Fruit fly (Drosophila melanogaster) whole organism, embryonic: ENCODE measurements around the gene HBS1.
A peak's percentile ranks its signal among the peaks of the same experiment; 100 is the strongest.

Experiments used
- CG11247 ChIP-seq: fragments of 200-800 bp; sonication (Bioruptor generic); IDR thresholded peaks from 2 replicates; pipeline ENCODE4 v1.3.6; 2022; ENCODE audit warnings: missing biosample characterization, missing genetic modification characterization
- CG11695 ChIP-seq: fragments of 200-800 bp; sonication (Bioruptor generic); IDR thresholded peaks from 3 replicates; pipeline ENCODE4 v1.3.6; 2022; ENCODE audit warnings: missing biosample characterization, missing genetic modification characterization
- CG11723 ChIP-seq: fragments of 200-800 bp; sonication (Bioruptor generic); optimal IDR thresholded peaks from 2 replicates; lab custom pipeline; 2017; ENCODE audit warnings: missing biosample characterization, mild to moderate bottlenecking, missing genetic modification characterization
- CG12155 ChIP-seq: fragments of 200-800 bp; sonication (Bioruptor generic); optimal IDR thresholded peaks from 3 replicates; lab custom pipeline; 2016; ENCODE audit warnings: missing biosample characterization, missing genetic modification characterization
- CG12769 ChIP-seq: fragments of 200-800 bp; sonication (Bioruptor generic); optimal IDR thresholded peaks from 2 replicates; lab custom pipeline; 2019; ENCODE audit warnings: missing biosample characterization, mild to moderate bottlenecking, missing genetic modification characterization, moderate library complexity
- CG13123 ChIP-seq: fragments of 200-800 bp; sonication (Bioruptor generic); optimal IDR thresholded peaks from 2 replicates; lab custom pipeline; 2016; ENCODE audit warnings: missing biosample characterization, missing genetic modification characterization
- CG13424 ChIP-seq: fragments of 200-800 bp; sonication (Bioruptor generic); optimal IDR thresholded peaks from 2 replicates; lab custom pipeline; 2019; ENCODE audit warnings: missing biosample characterization, mild to moderate bottlenecking, missing genetic modification characterization, moderate library complexity
- CG1602 ChIP-seq: fragments of 200-800 bp; sonication (Bioruptor generic); optimal IDR thresholded peaks from 3 replicates; lab custom pipeline; 2016; ENCODE audit warnings: missing biosample characterization, missing genetic modification characterization
- CG17359 ChIP-seq: fragments of 200-800 bp; sonication (Bioruptor generic); optimal IDR thresholded peaks from 3 replicates; lab custom pipeline; 2018; ENCODE audit warnings: missing biosample characterization, mild to moderate bottlenecking, missing genetic modification characterization, moderate library complexity
- CG17829 ChIP-seq: fragments of 200-800 bp; optimal IDR thresholded peaks from 2 replicates; lab custom pipeline; 2019; ENCODE audit warnings: missing biosample characterization, mild to moderate bottlenecking, missing genetic modification characterization, moderate library complexity
- CG18262 ChIP-seq: fragments of 200-800 bp; optimal IDR thresholded peaks from 3 replicates; lab custom pipeline; 2019; ENCODE audit warnings: missing biosample characterization, mild to moderate bottlenecking, missing genetic modification characterization, moderate library complexity
- CG2120 ChIP-seq: fragments of 200-800 bp; sonication (Bioruptor generic); optimal IDR thresholded peaks from 3 replicates; lab custom pipeline; 2016; ENCODE audit warnings: missing biosample characterization, missing genetic modification characterization
- CG31224 ChIP-seq: fragments of 200-800 bp; sonication (Bioruptor generic); IDR thresholded peaks from 2 replicates; pipeline ENCODE4 v1.3.6; 2022; ENCODE audit warnings: missing biosample characterization, missing genetic modification characterization
- CG32532 ChIP-seq: fragments of 200-800 bp; sonication (Bioruptor generic); IDR thresholded peaks from 2 replicates; pipeline ENCODE4 v1.3.6; 2022; ENCODE audit warnings: missing biosample characterization, missing genetic modification characterization
- CG33213 ChIP-seq: fragments of 200-800 bp; sonication (Bioruptor generic); optimal IDR thresholded peaks from 3 replicates; lab custom pipeline; 2016; ENCODE audit warnings: missing biosample characterization, missing genetic modification characterization
- CG34376 ChIP-seq: fragments of 200-800 bp; sonication (Bioruptor generic); optimal IDR thresholded peaks from 2 replicates; lab custom pipeline; 2018; ENCODE audit warnings: missing biosample characterization, mild to moderate bottlenecking, missing genetic modification characterization
- CG4707 ChIP-seq: fragments of 200-800 bp; sonication (Bioruptor generic); optimal IDR thresholded peaks from 2 replicates; lab custom pipeline; 2018; ENCODE audit warnings: missing biosample characterization, mild to moderate bottlenecking, missing genetic modification characterization, moderate library complexity
- CG6689 ChIP-seq: fragments of 200-800 bp; sonication (Bioruptor generic); IDR thresholded peaks from 2 replicates; pipeline ENCODE4 v1.3.6; 2022; ENCODE audit warnings: missing biosample characterization, missing genetic modification characterization
- CG6854 ChIP-seq: fragments of 200-800 bp; sonication (Bioruptor generic); optimal IDR thresholded peaks from 3 replicates; lab custom pipeline; 2017; ENCODE audit warnings: missing biosample characterization, mild to moderate bottlenecking, missing genetic modification characterization
- E2f1 ChIP-seq: fragments of 200-800 bp; sonication (Bioruptor generic); IDR thresholded peaks from 2 replicates; pipeline ENCODE4 v1.3.6; 2022; ENCODE audit warnings: missing biosample characterization, missing genetic modification characterization
- Fer3 ChIP-seq: fragments of 200-800 bp; sonication (Bioruptor generic); optimal IDR thresholded peaks from 2 replicates; lab custom pipeline; 2018; ENCODE audit warnings: missing biosample characterization, mild to moderate bottlenecking, missing genetic modification characterization, moderate library complexity
- HHEX ChIP-seq: fragments of 200-800 bp; sonication (Bioruptor generic); optimal IDR thresholded peaks from 3 replicates; lab custom pipeline; 2017; ENCODE audit warnings: missing biosample characterization, mild to moderate bottlenecking, missing genetic modification characterization, missing genetic modification reagents
- Hand ChIP-seq: fragments of 200-800 bp; sonication (Bioruptor generic); optimal IDR thresholded peaks from 2 replicates; lab custom pipeline; 2017; ENCODE audit warnings: mild to moderate bottlenecking, missing biosample characterization, missing genetic modification reagents, missing genetic modification characterization
- Mad ChIP-seq: fragments of 200-800 bp; sonication (Bioruptor generic); optimal IDR thresholded peaks from 2 replicates; lab custom pipeline; 2016; ENCODE audit warnings: missing biosample characterization, missing genetic modification characterization
- Myb ChIP-seq: fragments of 200-800 bp; sonication (Bioruptor generic); optimal IDR thresholded peaks from 2 replicates; lab custom pipeline; 2016; ENCODE audit warnings: missing biosample characterization, missing genetic modification characterization
- Nf-YA ChIP-seq: fragments of 200-800 bp; sonication (Bioruptor generic); IDR thresholded peaks from 2 replicates; pipeline ENCODE4 v1.3.6; 2022; ENCODE audit warnings: missing biosample characterization, missing genetic modification characterization
- Oli ChIP-seq: fragments of 200-800 bp; sonication (Bioruptor generic); optimal IDR thresholded peaks from 2 replicates; lab custom pipeline; 2018; ENCODE audit warnings: missing biosample characterization, mild to moderate bottlenecking, missing genetic modification characterization, moderate library complexity
- Ptx1 ChIP-seq: fragments of 200-800 bp; sonication (Bioruptor generic); IDR thresholded peaks from 2 replicates; pipeline ENCODE4 v1.3.6; 2022; ENCODE audit warnings: missing biosample characterization, missing genetic modification characterization
- Rfx ChIP-seq: fragments of 200-800 bp; sonication (Bioruptor generic); IDR thresholded peaks from 2 replicates; pipeline ENCODE4 v1.3.6; 2022; ENCODE audit warnings: missing biosample characterization, missing genetic modification characterization
- ac ChIP-seq: fragments of 200-800 bp; sonication (Bioruptor generic); optimal IDR thresholded peaks from 3 replicates; lab custom pipeline; 2017; ENCODE audit warnings: missing biosample characterization, mild to moderate bottlenecking, missing genetic modification characterization
- ara ChIP-seq: fragments of 200-800 bp; sonication (Bioruptor generic); IDR thresholded peaks from 2 replicates; pipeline ENCODE4 v1.3.6; 2022; ENCODE audit warnings: missing biosample characterization, missing genetic modification characterization
- ase ChIP-seq: fragments of 200-800 bp; sonication (Bioruptor generic); IDR thresholded peaks from 3 replicates; pipeline ENCODE4 v1.3.6; 2022; ENCODE audit warnings: missing biosample characterization, missing genetic modification characterization
- bcd ChIP-seq: fragments of 200-800 bp; sonication (Bioruptor generic); optimal IDR thresholded peaks from 2 replicates; lab custom pipeline; 2017; ENCODE audit warnings: missing biosample characterization, mild to moderate bottlenecking, missing genetic modification characterization
- crp ChIP-seq, 2 experiments: fragments of 200-800 bp; sonication (Bioruptor generic); optimal IDR thresholded peaks; 2 replicates in 1 of 2; 3 replicates in 1 of 2; lab custom pipeline; 2017; ENCODE audit warnings: missing biosample characterization in 2 of 2, missing genetic modification characterization in 2 of 2, mild to moderate bottlenecking in 1 of 2, moderate library complexity in 1 of 2
- dati ChIP-seq: fragments of 200-800 bp; sonication (Bioruptor generic); IDR thresholded peaks from 2 replicates; pipeline ENCODE4 v1.3.6; 2022; ENCODE audit warnings: missing biosample characterization, missing genetic modification characterization
- eve ChIP-seq, 2 experiments: fragments of >200 bp; optimal IDR thresholded peaks; 2 replicates each; lab custom pipeline; 2017; ENCODE audit warnings: missing biosample characterization in 2 of 2, missing genetic modification characterization in 2 of 2
- gcm ChIP-seq: fragments of 200-800 bp; sonication (Bioruptor generic); optimal IDR thresholded peaks from 2 replicates; lab custom pipeline; 2019; ENCODE audit warnings: missing biosample characterization, mild to moderate bottlenecking, missing genetic modification characterization, moderate library complexity
- nmo ChIP-seq: fragments of 200-800 bp; sonication (Bioruptor generic); optimal IDR thresholded peaks from 2 replicates; lab custom pipeline; 2018; ENCODE audit warnings: missing biosample characterization, mild to moderate bottlenecking, missing genetic modification characterization, moderate library complexity
- org-1 ChIP-seq: fragments of 200-800 bp; sonication (Bioruptor generic); optimal IDR thresholded peaks from 2 replicates; lab custom pipeline; 2017; ENCODE audit warnings: missing biosample characterization, missing genetic modification characterization
- pan ChIP-seq, 4 experiments: fragments of >200 bp in 3 of 4; fragments of 200-800 bp in 1 of 4; sonication (Bioruptor generic) in 1 of 4; optimal IDR thresholded peaks in 3 of 4; IDR thresholded peaks in 1 of 4; 2 replicates each; pipeline versions ENCODE4 v1.3.6 to Lab custom; 2017 to 2022; ENCODE audit warnings: missing biosample characterization in 2 of 4, missing genetic modification characterization in 2 of 4, mixed read lengths in 1 of 4
- row ChIP-seq: fragments of 200-800 bp; sonication (Bioruptor generic); IDR thresholded peaks from 3 replicates; pipeline ENCODE4 v1.3.6; 2022; ENCODE audit warnings: missing biosample characterization, missing genetic modification characterization
- sim ChIP-seq: fragments of 200-800 bp; sonication (Bioruptor generic); IDR thresholded peaks from 2 replicates; pipeline ENCODE4 v1.3.6; 2022; ENCODE audit warnings: missing biosample characterization, missing genetic modification characterization
- slbo ChIP-seq: fragments of 200-800 bp; sonication (Bioruptor generic); IDR thresholded peaks from 2 replicates; pipeline ENCODE4 v1.3.6; 2022; ENCODE audit warnings: missing biosample characterization, missing genetic modification characterization
- stc ChIP-seq: fragments of 200-800 bp; sonication (Bioruptor generic); IDR thresholded peaks from 2 replicates; pipeline ENCODE4 v1.3.6; 2022; ENCODE audit warnings: missing biosample characterization, missing genetic modification characterization
- tna ChIP-seq: fragments of 200-800 bp; sonication (Bioruptor generic); IDR thresholded peaks from 2 replicates; pipeline ENCODE4 v1.3.6; 2022; ENCODE audit warnings: missing biosample characterization, missing genetic modification characterization; ENCODE audit not compliant: partially characterized antibody
- vnd ChIP-seq: fragments of 200-800 bp; sonication (Bioruptor generic); IDR thresholded peaks from 3 replicates; pipeline ENCODE4 v1.3.6; 2022; ENCODE audit warnings: missing biosample characterization, missing genetic modification characterization; ENCODE audit not compliant: partially characterized antibody
- vvl ChIP-seq: fragments of 200-800 bp; sonication (Bioruptor generic); IDR thresholded peaks from 2 replicates; pipeline ENCODE4 v1.3.6; 2022; ENCODE audit warnings: missing biosample characterization, missing genetic modification characterization
- zfh1 ChIP-seq: fragments of 200-800 bp; sonication (Bioruptor generic); IDR thresholded peaks from 3 replicates; pipeline ENCODE4 v1.3.6; 2022; ENCODE audit warnings: missing biosample characterization, missing genetic modification characterization

The HBS1 gene

DNA sequence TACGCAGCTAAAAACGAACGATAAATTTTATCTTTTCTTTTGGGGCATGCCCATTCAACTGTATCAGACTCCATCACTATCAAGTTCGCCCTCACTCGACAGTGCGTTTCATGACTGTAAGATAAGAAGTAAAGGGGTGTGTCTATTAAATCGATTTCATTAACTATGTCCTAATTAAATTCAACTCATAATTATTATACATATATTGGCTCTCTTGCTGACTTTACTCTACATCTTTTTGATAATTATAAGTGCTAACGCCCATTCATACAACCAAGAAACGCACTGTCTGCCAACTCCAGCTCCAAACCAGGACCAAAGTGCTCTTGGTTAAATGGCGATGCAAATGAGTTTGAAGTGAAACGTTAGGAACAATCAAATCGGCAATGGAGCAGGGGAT lies 3.8 kb upstream of the HBS1 start (continued):
- TF ChIP-seq row (GFP tag; lab: Robert Waterston, UW) (peak; percentile 28; the same call in 1 of the 3 replicates), CG33213 (GFP tag; lab: Kevin White, UChicago) (no peak), zfh1 (GFP tag; lab: Robert Waterston, UW) (peak; percentile 68; the same call in 2 of the 3 replicates), E2f1 (peak; percentile 54; the same call in 1 of the 2 replicates), CG11695 (GFP tag; lab: Robert Waterston, UW) (peak; percentile 93), eve (GFP tag; optimal IDR thresholded peaks at IDR 0.05; lab: Kevin White, UChicago) (no peak), CG18262 (peak; percentile 66), Fer3 (tag; lab: Kevin White, UChicago) (peak; percentile 69), CG32532 (GFP tag; lab: Robert Waterston, UW) (peak; percentile 77), bcd (GFP tag; lab: Kevin White, UChicago) (peak; percentile 23), CG6689 (GFP tag; lab: Robert Waterston, UW) (peak; percentile 55), vvl (GFP tag; lab: Robert Waterston, UW) (peak; percentile 72), Mad (GFP tag; lab: Kevin White, UChicago) (no peak), crp (GFP tag; optimal IDR thresholded peaks at IDR 0.05; lab: Kevin White, UChicago) (no peak), Rfx (GFP tag; lab: Robert Waterston, UW) (peak; percentile 66), stc (GFP tag; lab: Robert Waterston, UW) (peak; percentile 42; the same call in 1 of the 2 replicates), sim (GFP tag; lab: Robert Waterston, UW) (0 out of 2 replicates have a peak, but pooled peaks have one; percentile 20), slbo (GFP tag; lab: Robert Waterston, UW) (0 out of 2 replicates have a peak, but pooled peaks have one; percentile 17), ac (no peak), CG11723 (GFP tag; lab: Kevin White, UChicago) (no peak), CG12155 (GFP tag; lab: Kevin White, UChicago) (no peak), CG17829 (tag; lab: Kevin White, UChicago) (peak; percentile 18), ara (GFP tag; lab: Robert Waterston, UW) (peak; percentile 48; the same call in 1 of the 2 replicates), org-1 (GFP tag; lab: Kevin White, UChicago) (no peak), nmo (GFP tag; lab: Kevin White, UChicago) (peak; percentile 15), HHEX (GFP tag; lab: Kevin White, UChicago) (peak; percentile 45), Ptx1 (GFP tag; lab: Robert Waterston, UW) (peak; percentile 47), Oli (tag; lab: Kevin White, UChicago) (peak; percentile 9), CG1602 (GFP tag; lab: Kevin White, UChicago) (no peak), CG11247 (peak; percentile 19; the same call in 1 of the 2 replicates), CG12769 (tag; lab: Kevin White, UChicago) (no peak), CG17359 (tag; lab: Kevin White, UChicago) (peak; percentile 60), CG31224 (0 out of 2 replicates have a peak, but pooled peaks have one; percentile 22), Myb (GFP tag; lab: Kevin White, UChicago) (no peak), CG2120 (GFP tag; lab: Kevin White, UChicago) (peak; percentile 8)
- TF ChIP-seq, all 482 proteins: peak for 74

DNA sequence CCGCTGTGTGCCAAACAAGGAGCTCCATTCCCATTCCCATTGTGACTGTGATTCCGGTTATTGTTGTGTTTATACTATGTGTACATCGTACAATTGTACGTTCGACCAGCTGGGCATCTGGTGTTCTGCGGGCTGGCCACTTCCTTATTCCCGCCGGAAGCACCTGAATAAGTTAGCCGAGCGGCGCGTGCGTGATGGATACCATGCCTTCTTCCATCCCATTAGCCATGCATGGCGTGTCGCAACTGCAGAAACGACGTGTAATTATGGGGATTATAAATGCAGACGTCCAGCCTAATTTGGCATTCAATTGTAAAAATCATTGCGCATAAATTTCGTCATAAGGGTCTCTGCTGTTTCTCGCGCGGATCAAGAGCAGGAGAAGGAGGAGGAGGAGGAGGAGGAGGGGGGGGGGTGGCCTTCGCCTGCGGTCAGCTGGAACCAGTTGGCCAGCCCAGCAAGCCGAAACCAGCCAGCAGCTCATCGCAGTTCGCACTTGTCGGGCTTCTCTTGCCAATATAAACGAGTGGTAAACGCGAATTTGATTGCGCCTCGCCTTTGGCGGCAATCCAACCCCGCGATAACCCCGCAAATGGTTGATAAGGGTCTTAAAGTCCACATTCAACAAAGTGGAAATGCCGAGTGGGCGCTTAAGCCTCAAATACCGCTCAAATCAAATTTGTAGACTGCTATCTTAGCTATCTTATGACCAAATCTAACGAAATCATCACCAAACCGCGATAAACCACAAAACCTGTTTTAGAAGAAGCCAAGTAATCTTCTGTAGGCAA lies 1.2 kb upstream of the HBS1 start:
- TF ChIP-seq dati, result no peak
- TF ChIP-seq CG17829 (tag; lab: Kevin White, UChicago), result no peak
- TF ChIP-seq CG13123, result no peak
- TF ChIP-seq vnd (GFP tag; lab: Robert Waterston, UW), result no peak
- no peak for TF ChIP-seq ase (GFP tag; lab: Robert Waterston, UW)
- 0 out of 2 replicates have a peak, but pooled peaks have one; percentile 19 for TF ChIP-seq Nf-YA (GFP tag; lab: Robert Waterston, UW)
- no peak for TF ChIP-seq CG4707 (GFP tag; lab: Kevin White, UChicago)
- no peak for TF ChIP-seq tna
- TF ChIP-seq pan (optimal IDR thresholded peaks at IDR 0.05; lab: Kevin White, UChicago), result no peak
- TF ChIP-seq pan (GFP tag; optimal IDR thresholded peaks at IDR 0.05 in 1 of 2, IDR thresholded peaks at IDR 0.05 in 1 of 2), result peak in 1 of 2 experiments; percentile 16
- TF ChIP-seq CG6854 (GFP tag; lab: Kevin White, UChicago), result no peak
- no peak for TF ChIP-seq Hand
- peak; percentile 14 for TF ChIP-seq CG34376 (GFP tag; lab: Kevin White, UChicago)
- TF ChIP-seq gcm (GFP tag; lab: Kevin White, UChicago), result no peak
- TF ChIP-seq CG13424 (tag; lab: Kevin White, UChicago), result no peak
